Worm (Caenorhabditis elegans) whole organism, L4 larva: ENCODE data around the gene nrf-6.

Experiments used
- ama-1 ChIP-seq: fragments of 150-350 bp; optimal IDR thresholded peaks from 2 replicates; lab custom pipeline; 2014; ENCODE audit warnings: inconsistent platforms, mixed read lengths
- ceh-28 ChIP-seq: fragments of 150-350 bp; optimal IDR thresholded peaks from 2 replicates; lab custom pipeline; 2014; ENCODE audit warnings: missing biosample characterization, missing genetic modification reagents, missing genetic modification characterization
- dmd-9 ChIP-seq: fragments of 200-800 bp; sonication (Bioruptor generic); IDR thresholded peaks from 2 replicates; pipeline ENCODE4 v1.3.6; 2022; ENCODE audit warnings: missing genetic modification reagents, missing genetic modification characterization, missing compliant biosample characterization
- fos-1 ChIP-seq: fragments of 150-350 bp; optimal IDR thresholded peaks from 2 replicates; lab custom pipeline; 2014; ENCODE audit warnings: missing biosample characterization, missing genetic modification characterization
- lin-13 ChIP-seq: fragments of 150-350 bp; optimal IDR thresholded peaks from 2 replicates; lab custom pipeline; 2014; ENCODE audit warnings: missing biosample characterization, missing genetic modification reagents, missing genetic modification characterization
- mdl-1 ChIP-seq, 2 experiments: fragments of 150-350 bp in 1 of 2; sonication (generic microtip) in 1 of 2; optimal IDR thresholded peaks; 2 replicates each; lab custom pipeline; 2014 to 2017; ENCODE audit warnings: missing biosample characterization in 2 of 2, missing genetic modification characterization in 2 of 2
- nhr-237 ChIP-seq: sonication (generic microtip); optimal IDR thresholded peaks from 2 replicates; lab custom pipeline; 2017; ENCODE audit warnings: missing biosample characterization, missing genetic modification characterization
- spr-1 ChIP-seq: sonication (generic microtip); optimal IDR thresholded peaks from 2 replicates; lab custom pipeline; 2016; ENCODE audit warnings: mild to moderate bottlenecking, missing genetic modification characterization, missing compliant biosample characterization
- ztf-11 ChIP-seq: fragments of 150-350 bp; optimal IDR thresholded peaks from 2 replicates; lab custom pipeline; 2014; ENCODE audit warnings: missing biosample characterization, missing genetic modification characterization

DNA sequence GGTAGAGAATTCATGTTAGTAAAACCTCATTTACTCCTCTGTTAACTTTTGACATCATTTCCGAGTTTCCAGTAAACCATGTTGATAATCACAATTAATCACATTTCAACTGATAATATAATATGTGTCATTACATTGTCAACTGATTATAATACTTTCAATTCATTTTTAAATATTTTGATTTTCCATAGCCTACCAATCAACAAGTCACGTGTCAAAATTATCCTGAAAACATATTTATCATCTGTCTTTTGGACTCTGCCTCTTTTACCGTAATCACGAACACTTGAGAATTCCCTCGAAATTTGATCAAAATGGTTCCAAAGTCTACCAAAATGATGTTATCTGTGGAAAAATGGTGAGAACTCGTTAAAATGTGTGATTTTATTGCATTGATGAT lies 41.5 kb upstream of the nrf-6 start:
- TF ChIP-seq mdl-1 (tag; optimal IDR thresholded peaks at IDR 0.05; lab: Kevin White, UChicago) = no peak
- TF ChIP-seq spr-1 (tag; lab: Kevin White, UChicago) = no peak
- no peak for TF ChIP-seq ceh-28
- no peak for TF ChIP-seq dmd-9 (GFP tag; lab: Robert Waterston, UW)
- no peak for TF ChIP-seq nhr-237
- no peak for TF ChIP-seq ztf-11 (tag; lab: Kevin White, UChicago)
- TF ChIP-seq ama-1 (lab: Kevin White, UChicago) = no peak
- TF ChIP-seq fos-1 (tag; lab: Kevin White, UChicago) = no peak
- no peak for TF ChIP-seq lin-13 (GFP tag; lab: Kevin White, UChicago)
